Worm (Caenorhabditis elegans) whole organism, L4/young adult: ENCODE results near the gene acr-9.

ENCODE experiments used
- W03F9.2 ChIP-seq: fragments of 150-350 bp; optimal IDR thresholded peaks from 2 replicates; lab custom pipeline; 2014; ENCODE audit warnings: missing biosample characterization, missing genetic modification characterization
- dao-5 ChIP-seq: sonication (generic microtip); optimal IDR thresholded peaks from 2 replicates; lab custom pipeline; 2016; ENCODE audit warnings: missing genotype, missing genetic modification characterization, moderate library complexity, missing compliant biosample characterization

- no peak for TF ChIP-seq dao-5
- no peak for TF ChIP-seq W03F9.2 (tag; lab: Kevin White, UChicago)
Observed at ce11 chrX:13675444-13675843, 28.7 kb upstream of the acr-9 start.
